Worm (Caenorhabditis elegans) whole organism, L4/young adult: Measurements from ENCODE around the gene lrpc-1.

Experiments
- W03F9.2 ChIP-seq: fragments of 150-350 bp; optimal IDR thresholded peaks from 2 replicates; lab custom pipeline; 2014; ENCODE audit warnings: missing biosample characterization, missing genetic modification characterization
- dao-5 ChIP-seq: sonication (generic microtip); optimal IDR thresholded peaks from 2 replicates; lab custom pipeline; 2016; ENCODE audit warnings: missing genotype, missing genetic modification characterization, moderate library complexity, missing compliant biosample characterization
- him-1 ChIP-seq: sonication (generic microtip); optimal IDR thresholded peaks from 2 replicates; lab custom pipeline; 2016; ENCODE audit warnings: missing genotype, missing genetic modification reagents, missing genetic modification characterization, missing compliant biosample characterization

Gene lrpc-1

DNA sequence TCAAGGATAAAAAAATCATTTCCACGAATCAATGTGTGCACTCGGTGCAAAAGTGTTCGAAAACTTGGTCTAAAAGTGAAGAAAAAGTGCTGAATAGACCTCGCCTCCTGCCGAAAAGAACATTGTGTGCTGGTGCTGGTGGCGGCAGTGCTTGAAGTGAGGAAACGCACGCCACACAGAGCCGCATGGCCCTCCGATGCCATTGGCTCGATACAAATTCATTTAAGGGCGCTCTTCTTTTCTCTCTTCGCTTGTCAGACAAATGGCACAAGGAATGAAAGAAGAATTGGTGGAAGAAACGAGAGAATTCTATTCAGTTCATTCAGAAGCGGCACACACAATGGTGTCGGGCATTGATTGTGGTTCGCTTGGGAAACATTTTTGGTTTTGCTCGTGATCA, 30.7 kb downstream of the lrpc-1 start:
- TF ChIP-seq W03F9.2 = no peak
- no peak for TF ChIP-seq dao-5 (tag; lab: Kevin White, UChicago)
- TF ChIP-seq him-1 (tag; lab: Kevin White, UChicago) = no peak

DNA sequence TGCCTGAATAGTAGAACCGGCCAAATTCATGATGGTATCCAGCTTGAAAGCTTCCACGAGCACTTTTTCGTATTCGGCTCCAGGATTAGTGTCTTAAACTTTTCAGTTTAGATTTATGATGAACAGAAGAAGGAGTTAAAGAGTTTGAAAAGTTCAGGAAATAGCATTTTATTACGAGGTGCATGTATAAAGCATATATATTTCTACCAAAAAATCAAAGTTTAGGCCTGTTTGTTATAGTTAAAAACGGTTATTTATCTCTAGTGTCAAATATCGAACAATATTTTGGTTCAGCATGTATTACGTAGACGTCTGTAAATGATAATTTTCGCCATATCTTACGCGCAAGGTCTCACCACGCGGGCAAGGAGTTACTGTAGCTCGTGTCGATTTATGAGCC, 31.7 kb downstream of the lrpc-1 start, which contains the start of gene klc-2:
klc-2 (minus strand) TSS at position 101 of the 400 bp plus-strand sequence.
- TF ChIP-seq him-1 (tag; lab: Kevin White, UChicago) = no peak
- TF ChIP-seq W03F9.2 = no peak
- TF ChIP-seq dao-5 (tag; lab: Kevin White, UChicago) = no peak

ce11 chrV:5580517-5580916, 32.5 kb downstream of the lrpc-1 start:
- TF ChIP-seq dao-5 (tag; lab: Kevin White, UChicago) (no peak), W03F9.2 (no peak), him-1 (tag; lab: Kevin White, UChicago) (no peak)

DNA sequence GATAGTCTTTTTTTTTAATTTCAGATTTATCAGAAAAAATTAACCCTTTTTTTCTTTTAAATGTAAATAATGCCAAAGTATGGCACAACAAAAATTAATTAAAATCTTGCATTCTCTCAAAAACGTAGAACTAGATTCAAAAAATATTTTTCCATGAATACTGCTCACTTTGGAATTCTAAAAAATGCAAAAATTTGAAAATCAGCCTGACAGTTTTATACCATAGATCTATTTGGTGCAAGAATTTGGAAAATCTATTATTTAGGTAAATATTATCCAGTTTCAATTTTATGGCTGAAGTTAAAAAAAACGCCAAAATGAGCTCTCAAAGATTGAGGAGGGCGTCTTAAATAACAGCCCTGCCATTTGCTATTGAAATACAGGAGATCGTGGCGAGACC, 33.3 kb downstream of the lrpc-1 start:
- TF ChIP-seq W03F9.2 = no peak

DNA sequence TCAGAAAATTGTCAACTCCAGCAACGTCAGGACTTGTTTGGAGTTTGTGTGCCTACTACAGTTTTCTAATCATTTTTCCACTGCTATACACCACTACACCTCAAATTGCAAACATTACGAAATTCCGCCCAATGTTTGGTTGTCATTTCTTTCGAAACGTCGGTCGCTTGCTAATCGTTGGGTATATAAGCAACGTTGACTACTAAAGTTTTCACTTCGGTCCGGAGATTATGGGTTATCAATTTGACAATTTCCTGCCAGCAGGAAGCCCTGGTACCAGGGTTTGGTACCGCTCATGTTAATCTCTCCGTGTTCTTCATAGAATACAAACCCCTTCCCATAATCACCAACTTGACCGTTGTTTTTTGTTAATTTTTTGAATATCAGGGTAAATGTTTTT, 37.0 kb downstream of the lrpc-1 start:
- no peak for TF ChIP-seq dao-5 (tag; lab: Kevin White, UChicago)
- peak; percentile 54 for TF ChIP-seq W03F9.2
- TF ChIP-seq him-1 (tag; lab: Kevin White, UChicago) = peak; percentile 27

DNA sequence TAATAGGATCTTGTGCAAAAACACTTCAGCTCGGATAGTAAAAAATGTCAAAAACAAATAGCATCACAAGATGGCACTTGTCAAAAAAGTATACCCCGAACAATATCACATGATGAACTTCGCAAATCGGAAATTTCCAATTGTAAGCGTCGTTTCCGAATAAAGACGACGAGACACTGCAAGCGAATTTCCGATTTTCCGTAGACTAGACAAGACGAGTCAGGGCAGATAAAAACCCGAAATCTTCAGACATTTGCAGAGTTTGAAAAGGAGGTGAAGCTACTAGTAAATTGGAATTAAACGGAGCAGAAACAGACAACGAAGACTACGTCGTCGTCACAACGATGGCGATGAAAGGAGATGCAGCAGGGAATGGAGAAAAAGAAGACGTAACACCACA, 41.3 kb downstream of the lrpc-1 start:
- TF ChIP-seq dao-5 (tag; lab: Kevin White, UChicago) (no peak), W03F9.2 (no peak), him-1 (tag; lab: Kevin White, UChicago) (no peak)

DNA sequence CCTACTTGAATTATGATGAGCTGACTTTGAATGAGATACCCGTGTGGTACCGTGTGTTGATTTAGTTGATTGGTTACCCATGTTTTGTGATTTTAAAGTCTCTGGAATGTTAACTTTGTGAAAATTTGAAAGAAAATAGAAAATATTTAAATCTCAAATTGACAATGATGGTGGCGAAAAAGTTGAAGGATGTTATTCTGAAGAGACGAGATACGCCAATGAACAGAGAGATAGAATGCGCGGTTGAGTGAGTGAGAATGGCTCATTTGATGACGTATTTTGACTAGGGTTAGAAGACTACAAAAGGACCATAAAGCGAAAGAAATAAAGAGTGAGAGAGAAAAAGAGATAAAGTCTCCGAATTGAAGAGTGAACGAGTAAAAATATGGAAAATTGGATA, 42.6 kb downstream of the lrpc-1 start, which contains the start of gene glb-6:
glb-6 (minus strand) TSS at position 101 of the 400 bp plus-strand sequence.
- TF ChIP-seq dao-5 (tag; lab: Kevin White, UChicago) (no peak), him-1 (tag; lab: Kevin White, UChicago) (no peak), W03F9.2 (no peak)

DNA sequence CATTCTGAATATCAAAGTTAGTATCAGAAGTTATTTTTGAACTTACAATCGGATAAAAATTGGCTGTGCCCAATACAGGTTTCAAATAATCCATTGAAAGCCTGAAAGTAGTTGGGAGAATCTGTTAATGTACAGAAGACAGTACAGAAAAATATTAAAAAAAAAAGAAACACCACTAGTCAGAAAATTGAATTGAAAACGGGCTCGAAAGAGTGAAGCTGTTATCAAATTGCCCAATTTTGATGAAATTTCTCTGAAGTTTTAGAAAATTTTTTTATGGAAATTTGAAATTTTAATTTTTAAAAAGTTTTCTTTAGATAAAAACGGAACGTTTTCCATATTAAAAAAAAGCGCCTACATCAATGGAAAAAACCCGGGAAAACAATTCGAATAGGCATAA, 45.9 kb downstream of the lrpc-1 start, which contains the start of gene C18C4.7:
C18C4.7 (minus strand) TSS at position 101 of the 400 bp plus-strand sequence.
- TF ChIP-seq him-1 (tag; lab: Kevin White, UChicago) (no peak), dao-5 (tag; lab: Kevin White, UChicago) (no peak), W03F9.2 (no peak)

DNA sequence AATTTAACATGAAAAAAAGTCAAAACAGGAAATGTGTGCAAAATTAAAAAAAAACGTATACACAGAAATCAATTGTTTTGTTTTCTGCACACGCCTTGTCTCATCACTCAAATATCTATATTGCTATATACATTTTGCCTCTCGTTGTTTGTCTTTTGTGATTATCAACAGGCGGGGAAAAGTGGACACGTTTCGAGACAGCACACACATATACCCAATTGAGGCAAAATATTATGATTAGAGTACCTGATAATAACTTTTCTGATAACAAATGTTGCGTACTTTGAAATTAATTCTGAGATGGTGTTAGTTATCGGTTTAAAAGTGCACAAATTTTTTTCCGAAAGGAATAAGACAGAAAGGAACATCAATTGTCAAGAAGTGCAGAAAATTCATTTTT, 53.1 kb downstream of the lrpc-1 start:
- TF ChIP-seq W03F9.2 (no peak), him-1 (tag; lab: Kevin White, UChicago) (no peak), dao-5 (tag; lab: Kevin White, UChicago) (no peak)
